Worm (Caenorhabditis elegans) whole organism, early embryonic: ENCODE results near the gene C33D9.13.

Source experiments
- B0310.2 ChIP-seq: sonication (generic microtip); optimal IDR thresholded peaks from 2 replicates; lab custom pipeline; 2016; ENCODE audit warnings: mild to moderate bottlenecking, missing genetic modification characterization, missing compliant biosample characterization
- F13C5.2 ChIP-seq: sonication (generic microtip); optimal IDR thresholded peaks from 2 replicates; lab custom pipeline; 2017; ENCODE audit warnings: mild to moderate bottlenecking, missing genetic modification characterization, inconsistent platforms, missing compliant biosample characterization
- aly-1 ChIP-seq: sonication (generic microtip); optimal IDR thresholded peaks from 2 replicates; lab custom pipeline; 2016; ENCODE audit warnings: missing genetic modification characterization, missing compliant biosample characterization
- ama-1 ChIP-seq: fragments of 150-350 bp; optimal IDR thresholded peaks from 2 replicates; lab custom pipeline; 2014
- ceh-13 ChIP-seq: fragments of 200-800 bp; sonication (Bioruptor generic); optimal IDR thresholded peaks from 2 replicates; lab custom pipeline; 2018; ENCODE audit warnings: mild to moderate bottlenecking, missing genetic modification characterization, missing compliant biosample characterization
- ceh-36 ChIP-seq: sonication (generic microtip); optimal IDR thresholded peaks from 2 replicates; lab custom pipeline; 2016; ENCODE audit warnings: missing genetic modification characterization, inconsistent platforms, missing compliant biosample characterization
- ets-7 ChIP-seq: sonication (generic microtip); optimal IDR thresholded peaks from 2 replicates; lab custom pipeline; 2016; ENCODE audit warnings: missing genotype, missing genetic modification characterization, missing compliant biosample characterization
- hmbx-1 ChIP-seq: sonication (generic microtip); optimal IDR thresholded peaks from 2 replicates; lab custom pipeline; 2016; ENCODE audit warnings: mild to moderate bottlenecking, missing genetic modification characterization, missing compliant biosample characterization
- hmg-4 ChIP-seq: fragments of 200-800 bp; sonication (Bioruptor generic); optimal IDR thresholded peaks from 2 replicates; lab custom pipeline; 2018; ENCODE audit warnings: mild to moderate bottlenecking, missing genetic modification characterization, missing compliant biosample characterization
- hnd-1 ChIP-seq: sonication (generic microtip); optimal IDR thresholded peaks from 2 replicates; lab custom pipeline; 2016; ENCODE audit warnings: missing genetic modification characterization, missing compliant biosample characterization
- pes-1 ChIP-seq: fragments of 200-800 bp; sonication (Bioruptor generic); IDR thresholded peaks from 2 replicates; pipeline ENCODE4 v1.3.6; 2022; ENCODE audit warnings: missing genetic modification reagents, missing genetic modification characterization, missing compliant biosample characterization
- scrt-1 ChIP-seq: fragments of 200-800 bp; sonication (Bioruptor generic); IDR thresholded peaks from 2 replicates; pipeline ENCODE4 v1.3.6; 2022; ENCODE audit warnings: missing genetic modification characterization, missing compliant biosample characterization
- sea-1 ChIP-seq: fragments of 200-800 bp; sonication (Bioruptor generic); conservative IDR thresholded peaks from 2 replicates; pipeline ENCODE4 v1.3.6; 2022; ENCODE audit warnings: missing genetic modification characterization, missing compliant biosample characterization
- tbx-11 ChIP-seq: fragments of 200-800 bp; sonication (Bioruptor generic); IDR thresholded peaks from 2 replicates; pipeline ENCODE4 v1.3.6; 2022; ENCODE audit warnings: missing genetic modification characterization, missing compliant biosample characterization
- tbx-37 ChIP-seq: fragments of 200-800 bp; sonication (Bioruptor generic); conservative IDR thresholded peaks from 2 replicates; pipeline ENCODE4 v1.3.6; 2022; ENCODE audit warnings: missing genetic modification reagents, missing genetic modification characterization, missing compliant biosample characterization
- tra-4 ChIP-seq: sonication (generic microtip); optimal IDR thresholded peaks from 2 replicates; lab custom pipeline; 2017; ENCODE audit warnings: missing genetic modification characterization, missing compliant biosample characterization

The C33D9.13 gene

DNA sequence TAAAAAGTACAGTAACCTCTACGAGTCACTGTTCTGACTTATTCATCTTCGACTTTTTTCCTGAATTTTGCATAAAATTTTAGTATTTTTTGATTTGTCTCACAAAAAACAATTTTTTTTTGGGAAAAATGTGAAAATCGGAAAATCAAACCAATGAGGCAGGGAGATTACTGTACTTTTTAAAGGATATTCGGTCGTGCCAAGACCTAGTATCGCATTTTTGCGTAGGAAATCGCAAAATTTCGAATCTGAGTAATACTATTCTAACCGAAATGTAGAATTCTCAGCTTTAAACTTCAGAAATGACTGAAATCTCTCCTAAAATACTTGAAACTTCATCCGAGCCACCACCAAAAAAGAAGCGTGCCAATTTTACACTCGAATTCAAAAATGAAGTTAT, 47.3 kb downstream of the C33D9.13 start, which contains the start of gene F21D5.4:
Gene F21D5.4, plus strand, starts transcription at position 301 of the 400 bp plus-strand sequence.
- TF ChIP-seq hmg-4 (no peak), tra-4 (tag; lab: Kevin White, UChicago) (no peak), hmbx-1 (tag; lab: Kevin White, UChicago) (no peak), tbx-11 (GFP tag; lab: Robert Waterston, UW) (no peak), ceh-36 (tag; lab: Kevin White, UChicago) (no peak), ama-1 (lab: Kevin White, UChicago) (no peak), pes-1 (GFP tag; lab: Robert Waterston, UW) (no peak), hnd-1 (no peak), ceh-13 (GFP tag; lab: Kevin White, UChicago) (no peak), scrt-1 (GFP tag; lab: Robert Waterston, UW) (no peak)

DNA sequence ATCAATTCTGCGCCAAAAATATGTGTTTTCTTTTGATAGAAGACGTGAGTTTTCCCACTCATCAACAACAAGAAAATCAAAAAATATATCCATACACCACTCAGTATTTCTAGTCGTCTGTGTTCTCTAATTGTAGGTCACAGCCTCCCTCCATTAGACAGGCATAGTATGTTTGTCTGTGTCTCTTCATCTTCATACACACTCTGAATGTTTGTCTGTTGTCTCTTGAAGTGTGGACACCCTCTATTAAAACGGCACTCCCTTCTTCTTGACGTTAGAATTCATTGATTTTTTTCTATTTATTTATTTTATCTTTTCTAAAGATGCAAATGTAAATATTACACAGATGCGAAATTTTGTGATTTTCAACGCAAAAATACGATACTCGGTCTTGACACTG, 47.7 kb downstream of the C33D9.13 start:
- TF ChIP-seq pes-1 (GFP tag; lab: Robert Waterston, UW) = no peak
- TF ChIP-seq F13C5.2 (tag; lab: Kevin White, UChicago) = no peak
- no peak for TF ChIP-seq tbx-37
- no peak for TF ChIP-seq hnd-1
- no peak for TF ChIP-seq ets-7 (tag; lab: Kevin White, UChicago)
- no peak for TF ChIP-seq sea-1 (GFP tag; lab: Robert Waterston, UW)
- no peak for TF ChIP-seq aly-1 (tag; lab: Kevin White, UChicago)
- TF ChIP-seq scrt-1 (GFP tag; lab: Robert Waterston, UW) = no peak
- TF ChIP-seq tbx-11 (GFP tag; lab: Robert Waterston, UW) = no peak
- TF ChIP-seq B0310.2 (tag; lab: Kevin White, UChicago) = no peak
